Fruit fly (Drosophila melanogaster) whole organism, embryonic: ENCODE measurements around the gene pico.

Source experiments
- Atf-2 ChIP-seq: fragments of 200-800 bp; sonication (Bioruptor generic); optimal IDR thresholded peaks from 2 replicates; lab custom pipeline; 2016; ENCODE audit warnings: missing biosample characterization, missing genetic modification characterization
- BEAF-32 ChIP-seq: fragments of 200-800 bp; sonication (Bioruptor generic); optimal IDR thresholded peaks from 3 replicates; lab custom pipeline; 2017; ENCODE audit warnings: missing biosample characterization, missing genetic modification characterization, mild to moderate bottlenecking, moderate library complexity, missing genetic modification reagents
- C15 ChIP-seq: fragments of 200-800 bp; sonication (Bioruptor generic); IDR thresholded peaks from 3 replicates; pipeline ENCODE4 v1.3.6; 2022; ENCODE audit warnings: missing biosample characterization, missing genetic modification characterization
- CG10147 ChIP-seq: fragments of 200-800 bp; sonication (Bioruptor generic); optimal IDR thresholded peaks from 2 replicates; lab custom pipeline; 2019; ENCODE audit warnings: missing biosample characterization, mild to moderate bottlenecking, missing genetic modification characterization, moderate library complexity
- CG10565 ChIP-seq: fragments of 200-800 bp; sonication (Bioruptor generic); optimal IDR thresholded peaks from 3 replicates; lab custom pipeline; 2016; ENCODE audit warnings: missing biosample characterization, mild to moderate bottlenecking, missing genetic modification characterization
- CG10979 ChIP-seq: fragments of 200-800 bp; sonication (Bioruptor generic); optimal IDR thresholded peaks from 2 replicates; lab custom pipeline; 2018; ENCODE audit warnings: missing biosample characterization, mild to moderate bottlenecking, missing genetic modification characterization, moderate library complexity
- CG12744 ChIP-seq: fragments of 200-800 bp; sonication (Bioruptor generic); optimal IDR thresholded peaks from 2 replicates; lab custom pipeline; 2016; ENCODE audit warnings: missing biosample characterization, missing genetic modification characterization
- CG12942 ChIP-seq: fragments of 200-800 bp; sonication (Bioruptor generic); optimal IDR thresholded peaks from 3 replicates; lab custom pipeline; 2016; ENCODE audit warnings: missing biosample characterization, missing genetic modification characterization
- CG17568 ChIP-seq: fragments of 200-800 bp; sonication (Bioruptor generic); optimal IDR thresholded peaks from 2 replicates; lab custom pipeline; 2018; ENCODE audit warnings: missing biosample characterization, mild to moderate bottlenecking, missing genetic modification characterization, moderate library complexity
- CG17802 ChIP-seq: fragments of 200-800 bp; sonication (Bioruptor generic); optimal IDR thresholded peaks from 2 replicates; lab custom pipeline; 2018; ENCODE audit warnings: missing biosample characterization, mild to moderate bottlenecking, missing genetic modification characterization, moderate library complexity
- CG31365 ChIP-seq: fragments of 200-800 bp; sonication (Bioruptor generic); optimal IDR thresholded peaks from 2 replicates; lab custom pipeline; 2018; ENCODE audit warnings: missing biosample characterization, mild to moderate bottlenecking, missing genetic modification characterization
- CG32532 ChIP-seq: fragments of 200-800 bp; sonication (Bioruptor generic); IDR thresholded peaks from 2 replicates; pipeline ENCODE4 v1.3.6; 2022; ENCODE audit warnings: missing biosample characterization, missing genetic modification characterization
- CG32772 ChIP-seq: fragments of 200-800 bp; sonication (Bioruptor generic); IDR thresholded peaks from 2 replicates; pipeline ENCODE4 v1.3.6; 2022; ENCODE audit warnings: missing biosample characterization, missing genetic modification characterization
- CG3281 ChIP-seq: fragments of 200-800 bp; sonication (Bioruptor generic); optimal IDR thresholded peaks from 3 replicates; lab custom pipeline; 2017; ENCODE audit warnings: missing biosample characterization, mild to moderate bottlenecking, missing genetic modification characterization
- CG4282 ChIP-seq: fragments of 200-800 bp; sonication (Bioruptor generic); optimal IDR thresholded peaks from 2 replicates; lab custom pipeline; 2016; ENCODE audit warnings: missing biosample characterization, missing genetic modification characterization
- CG4730 ChIP-seq: fragments of 200-800 bp; sonication (Bioruptor generic); IDR thresholded peaks from 2 replicates; pipeline ENCODE4 v1.3.6; 2022; ENCODE audit warnings: missing biosample characterization, missing genetic modification characterization
- CG6175 ChIP-seq: fragments of 200-800 bp; sonication (Bioruptor generic); IDR thresholded peaks from 3 replicates; pipeline ENCODE4 v1.3.6; 2022; ENCODE audit warnings: missing biosample characterization, missing genetic modification characterization
- CG6813 ChIP-seq: fragments of 200-800 bp; sonication (Bioruptor generic); optimal IDR thresholded peaks from 2 replicates; lab custom pipeline; 2017; ENCODE audit warnings: missing biosample characterization, missing genetic modification characterization, mild to moderate bottlenecking, moderate library complexity, missing genetic modification reagents
- CG7839 ChIP-seq: fragments of 200-800 bp; sonication (Bioruptor generic); optimal IDR thresholded peaks from 3 replicates; lab custom pipeline; 2018; ENCODE audit warnings: missing biosample characterization, mild to moderate bottlenecking, missing genetic modification characterization, moderate library complexity
- CG8281 ChIP-seq: fragments of 200-800 bp; sonication (Bioruptor generic); optimal IDR thresholded peaks from 2 replicates; lab custom pipeline; 2018; ENCODE audit warnings: missing biosample characterization, mild to moderate bottlenecking, missing genetic modification characterization, moderate library complexity
- CG9215 ChIP-seq: fragments of 200-800 bp; sonication (Bioruptor generic); IDR thresholded peaks from 2 replicates; pipeline ENCODE4 v1.3.6; 2022; ENCODE audit warnings: missing biosample characterization, missing genetic modification characterization
- Dfd ChIP-seq, 2 experiments: fragments of >200 bp; optimal IDR thresholded peaks; 2 replicates each; lab custom pipeline; 2017; ENCODE audit warnings: missing biosample characterization in 2 of 2, missing genetic modification characterization in 2 of 2
- Dref ChIP-seq: fragments of 200-800 bp; sonication (Bioruptor generic); IDR thresholded peaks from 2 replicates; pipeline ENCODE4 v1.3.6; 2022; ENCODE audit warnings: missing biosample characterization, missing genetic modification characterization
- Elba2 ChIP-seq: fragments of 200-800 bp; sonication (Bioruptor generic); optimal IDR thresholded peaks from 3 replicates; lab custom pipeline; 2016; ENCODE audit warnings: missing biosample characterization, missing genetic modification characterization
- Ets65A ChIP-seq: fragments of 200-800 bp; sonication (Bioruptor generic); peaks from one replicate; lab custom pipeline; 2016; ENCODE audit warnings: missing biosample characterization, missing genetic modification characterization
- GATAe ChIP-seq: fragments of 200-800 bp; sonication (Bioruptor generic); conservative IDR thresholded peaks from 2 replicates; pipeline ENCODE4 v1.3.6; 2022; ENCODE audit warnings: missing biosample characterization, missing genetic modification characterization
- MESR4 ChIP-seq: fragments of 200-800 bp; sonication (Bioruptor generic); optimal IDR thresholded peaks from 2 replicates; lab custom pipeline; 2018; ENCODE audit warnings: missing biosample characterization, mild to moderate bottlenecking, missing genetic modification characterization, moderate library complexity
- NC2β ChIP-seq: fragments of 200-800 bp; sonication (Bioruptor generic); optimal IDR thresholded peaks from 2 replicates; lab custom pipeline; 2016; ENCODE audit warnings: missing biosample characterization, missing genetic modification characterization
- Nf-YB ChIP-seq: fragments of 200-800 bp; sonication (Bioruptor generic); optimal IDR thresholded peaks from 3 replicates; lab custom pipeline; 2019; ENCODE audit warnings: missing biosample characterization, mild to moderate bottlenecking, missing genetic modification characterization, moderate library complexity
- Poxn ChIP-seq: fragments of 200-800 bp; sonication (Bioruptor generic); IDR thresholded peaks from 2 replicates; pipeline ENCODE4 v1.3.6; 2022; ENCODE audit warnings: missing biosample characterization, missing genetic modification characterization
- Rfx ChIP-seq: fragments of 200-800 bp; sonication (Bioruptor generic); IDR thresholded peaks from 2 replicates; pipeline ENCODE4 v1.3.6; 2022; ENCODE audit warnings: missing biosample characterization, missing genetic modification characterization
- Rx ChIP-seq: fragments of 200-800 bp; sonication (Bioruptor generic); IDR thresholded peaks from 2 replicates; pipeline ENCODE4 v1.3.6; 2022; ENCODE audit warnings: missing biosample characterization, missing genetic modification characterization
- TFAM ChIP-seq: fragments of 200-800 bp; sonication (Bioruptor generic); optimal IDR thresholded peaks from 2 replicates; lab custom pipeline; 2017; ENCODE audit warnings: missing biosample characterization, missing genetic modification characterization, inconsistent platforms
- bbx ChIP-seq: fragments of 200-800 bp; sonication (Bioruptor generic); IDR thresholded peaks from 2 replicates; pipeline ENCODE4 v1.3.6; 2022; ENCODE audit warnings: missing biosample characterization, missing genetic modification characterization; ENCODE audit not compliant: partially characterized antibody
- br ChIP-seq: fragments of >200 bp; optimal IDR thresholded peaks from 2 replicates; lab custom pipeline; 2017
- da ChIP-seq: fragments of 200-800 bp; sonication (Bioruptor generic); optimal IDR thresholded peaks from 2 replicates; lab custom pipeline; 2016; ENCODE audit warnings: missing biosample characterization, missing genetic modification characterization
- gem ChIP-seq: fragments of 200-800 bp; sonication (Bioruptor generic); optimal IDR thresholded peaks from 2 replicates; lab custom pipeline; 2019; ENCODE audit warnings: missing biosample characterization, mild to moderate bottlenecking, missing genetic modification characterization, moderate library complexity
- kah ChIP-seq: fragments of 200-800 bp; sonication (Bioruptor generic); optimal IDR thresholded peaks from 2 replicates; lab custom pipeline; 2018; ENCODE audit warnings: missing biosample characterization, mild to moderate bottlenecking, missing genetic modification characterization
- lab ChIP-seq: fragments of 200-800 bp; sonication (Bioruptor generic); optimal IDR thresholded peaks from 3 replicates; lab custom pipeline; 2017; ENCODE audit warnings: missing biosample characterization, missing genetic modification characterization, mild to moderate bottlenecking, moderate library complexity, missing genetic modification reagents
- lilli ChIP-seq: fragments of 200-800 bp; sonication (Bioruptor generic); optimal IDR thresholded peaks from 3 replicates; lab custom pipeline; 2016; ENCODE audit warnings: missing biosample characterization, missing genetic modification characterization
- pnt ChIP-seq: fragments of 200-800 bp; sonication (Bioruptor generic); optimal IDR thresholded peaks from 3 replicates; lab custom pipeline; 2016; ENCODE audit warnings: missing biosample characterization, missing genetic modification characterization
- repo ChIP-seq: fragments of 200-800 bp; sonication (Bioruptor generic); optimal IDR thresholded peaks from 2 replicates; lab custom pipeline; 2016; ENCODE audit warnings: missing biosample characterization, missing genetic modification characterization
- ro ChIP-seq: fragments of 200-800 bp; sonication (Bioruptor generic); IDR thresholded peaks from 2 replicates; pipeline ENCODE4 v1.3.6; 2022; ENCODE audit warnings: missing biosample characterization, missing genetic modification characterization
- sd ChIP-seq: fragments of 200-800 bp; sonication (Bioruptor generic); optimal IDR thresholded peaks from 3 replicates; lab custom pipeline; 2018; ENCODE audit warnings: missing biosample characterization, mild to moderate bottlenecking, missing genetic modification characterization, moderate library complexity
- sens ChIP-seq: fragments of 200-800 bp; sonication (Bioruptor generic); peaks from one replicate; lab custom pipeline; 2016; ENCODE audit warnings: missing biosample characterization, missing genetic modification characterization
- sisA ChIP-seq: fragments of 200-800 bp; sonication (Bioruptor generic); IDR thresholded peaks from 2 replicates; pipeline ENCODE4 v1.3.6; 2022; ENCODE audit warnings: missing biosample characterization, missing genetic modification characterization
- slou ChIP-seq: fragments of 200-800 bp; sonication (Bioruptor generic); optimal IDR thresholded peaks from 3 replicates; lab custom pipeline; 2016; ENCODE audit warnings: missing biosample characterization, missing genetic modification characterization
- stc ChIP-seq: fragments of 200-800 bp; sonication (Bioruptor generic); IDR thresholded peaks from 2 replicates; pipeline ENCODE4 v1.3.6; 2022; ENCODE audit warnings: missing biosample characterization, missing genetic modification characterization
- tin ChIP-seq: fragments of 200-800 bp; sonication (Bioruptor generic); optimal IDR thresholded peaks from 3 replicates; lab custom pipeline; 2016; ENCODE audit warnings: missing biosample characterization, missing genetic modification characterization
- yki ChIP-seq: fragments of >200 bp; optimal IDR thresholded peaks from 3 replicates; lab custom pipeline; 2018
- zfh2 ChIP-seq: fragments of 200-800 bp; sonication (Bioruptor generic); optimal IDR thresholded peaks from 2 replicates; lab custom pipeline; 2016; ENCODE audit warnings: missing biosample characterization, missing genetic modification characterization

Gene pico

dm6 chrX:19865389-19866144 lies 13.7 kb upstream of the pico start, which contains the start of gene THADA (continued):
- TF ChIP-seq Poxn (GFP tag; lab: Robert Waterston, UW) (no peak), CG3281 (no peak), Ets65A (GFP tag; lab: Kevin White, UChicago) (no peak), bbx (GFP tag; lab: Robert Waterston, UW) (peak; percentile 97), Dfd (GFP tag; optimal IDR thresholded peaks at IDR 0.05; lab: Kevin White, UChicago) (no peak), sd (no peak), gem (no peak), Nf-YB (GFP tag; lab: Kevin White, UChicago) (no peak), CG4730 (0 out of 2 replicates have a peak, but pooled peaks have one; percentile 27), lab (no peak), CG17802 (tag; lab: Kevin White, UChicago) (peak; percentile 61), yki (lab: Kevin White, UChicago) (no peak), CG8281 (tag; lab: Kevin White, UChicago) (no peak), CG17568 (GFP tag; lab: Kevin White, UChicago) (no peak), GATAe (GFP tag; lab: Robert Waterston, UW) (no peak), br (lab: Kevin White, UChicago) (no peak), CG10147 (GFP tag; lab: Kevin White, UChicago) (peak; percentile 19), Rfx (peak; percentile 65), BEAF-32 (GFP tag; lab: Kevin White, UChicago) (peak; percentile 98), Atf-2 (GFP tag; lab: Kevin White, UChicago) (no peak), CG10979 (tag; lab: Kevin White, UChicago) (peak; percentile 34), kah (GFP tag; lab: Kevin White, UChicago) (no peak), CG12942 (no peak), CG4282 (GFP tag; lab: Kevin White, UChicago) (peak; percentile 9), Rx (GFP tag; lab: Robert Waterston, UW) (no peak), CG6175 (GFP tag; lab: Robert Waterston, UW) (no peak), sisA (GFP tag; lab: Robert Waterston, UW) (no peak), stc (GFP tag; lab: Robert Waterston, UW) (no peak), Dref (GFP tag; lab: Robert Waterston, UW) (peak; percentile 88), CG9215 (GFP tag; lab: Robert Waterston, UW) (no peak; the same call in 1 of the 2 replicates), slou (no peak), NC2β (GFP tag; lab: Kevin White, UChicago) (no peak), tin (GFP tag; lab: Kevin White, UChicago) (peak; percentile 38), zfh2 (peak; percentile 41), CG31365 (tag; lab: Kevin White, UChicago) (no peak), CG6813 (GFP tag; lab: Kevin White, UChicago) (no peak), CG12744 (GFP tag; lab: Kevin White, UChicago) (no peak), da (GFP tag; lab: Kevin White, UChicago) (no peak), Elba2 (GFP tag; lab: Kevin White, UChicago) (no peak), CG7839 (no peak), MESR4 (peak; percentile 60), C15 (GFP tag; lab: Robert Waterston, UW) (no peak), CG32532 (GFP tag; lab: Robert Waterston, UW) (no peak; the same call in 1 of the 2 replicates), repo (GFP tag; lab: Kevin White, UChicago) (no peak), lilli (GFP tag; lab: Kevin White, UChicago) (peak; percentile 74), sens (GFP tag; lab: Kevin White, UChicago) (peak; percentile 85), pnt (peak; percentile 45), ro (GFP tag; lab: Robert Waterston, UW) (no peak), CG10565 (GFP tag; lab: Kevin White, UChicago) (no peak), CG32772 (GFP tag; lab: Robert Waterston, UW) (peak; percentile 16; the same call in 1 of the 2 replicates), TFAM (GFP tag; lab: Kevin White, UChicago) (no peak)
